Fruit fly (Drosophila melanogaster) ovary, adult (tissue): ENCODE results near the gene CG15695.

Experiments used
- CG17801 ChIP-seq: fragments of 200-800 bp; optimal IDR thresholded peaks from 2 replicates; lab custom pipeline; 2019; ENCODE audit warnings: missing biosample characterization, mild to moderate bottlenecking, missing genetic modification characterization, moderate library complexity; ENCODE audit not compliant: partially characterized antibody

Gene CG15695

DNA sequence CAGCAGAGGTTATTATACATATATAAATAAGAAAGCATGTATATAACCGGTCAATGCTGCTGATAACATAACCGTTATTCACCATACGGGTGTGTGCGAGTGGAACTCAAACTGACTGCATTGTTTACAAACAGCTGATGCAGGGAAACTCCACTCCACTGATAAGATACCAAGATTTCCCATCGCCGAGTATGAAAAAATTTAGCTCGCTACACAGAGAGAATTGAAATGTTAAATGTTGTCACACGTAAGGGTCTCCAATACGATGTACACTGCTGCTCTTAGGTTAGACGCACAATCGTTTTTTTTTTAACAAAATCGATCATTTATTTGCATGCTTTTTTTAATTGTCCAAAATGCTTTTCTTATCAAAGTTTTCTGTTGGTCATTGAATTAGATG, 8.3 kb upstream of the CG15695 start:
- TF ChIP-seq CG17801: no peak

DNA sequence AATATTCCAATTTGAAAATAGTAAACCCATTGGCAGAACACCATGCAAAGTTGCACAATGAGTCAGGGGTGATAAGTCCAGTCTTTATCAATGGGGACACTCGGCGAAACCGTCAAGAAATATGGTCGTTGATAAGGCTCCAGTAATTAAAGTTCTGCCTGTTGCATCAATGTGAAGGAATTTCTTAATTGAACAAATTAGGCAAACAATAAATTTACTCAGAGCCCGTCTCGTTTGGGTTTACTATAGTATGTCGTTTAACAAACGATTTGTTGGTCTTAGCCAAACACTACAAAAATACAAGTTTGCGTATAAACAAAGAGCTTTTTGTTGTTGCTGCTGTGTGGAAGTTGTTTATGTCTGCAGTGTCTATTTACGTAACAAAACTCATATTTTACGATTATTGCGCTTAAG, 7.2 kb upstream of the CG15695 start:
- no peak for TF ChIP-seq CG17801

DNA sequence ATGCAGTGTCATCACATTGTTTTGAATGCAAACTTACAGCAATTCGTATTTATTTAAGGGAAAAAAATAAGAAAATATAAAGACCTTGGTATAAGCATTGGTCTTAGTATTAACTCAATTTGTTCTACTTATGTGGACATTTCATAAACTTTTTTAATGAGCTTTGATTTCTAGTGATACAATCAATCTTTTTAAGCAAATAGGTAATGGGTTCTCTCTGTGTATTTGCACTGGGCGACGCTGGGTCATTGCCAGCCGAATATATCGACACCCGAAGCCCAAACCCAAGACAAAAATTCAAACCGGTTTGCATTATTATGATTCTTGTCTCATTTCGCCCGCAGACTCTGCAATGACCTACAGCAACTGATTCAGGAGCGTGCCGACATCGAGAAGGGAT, 6.4 kb upstream of the CG15695 start:
- TF ChIP-seq CG17801: no peak

DNA sequence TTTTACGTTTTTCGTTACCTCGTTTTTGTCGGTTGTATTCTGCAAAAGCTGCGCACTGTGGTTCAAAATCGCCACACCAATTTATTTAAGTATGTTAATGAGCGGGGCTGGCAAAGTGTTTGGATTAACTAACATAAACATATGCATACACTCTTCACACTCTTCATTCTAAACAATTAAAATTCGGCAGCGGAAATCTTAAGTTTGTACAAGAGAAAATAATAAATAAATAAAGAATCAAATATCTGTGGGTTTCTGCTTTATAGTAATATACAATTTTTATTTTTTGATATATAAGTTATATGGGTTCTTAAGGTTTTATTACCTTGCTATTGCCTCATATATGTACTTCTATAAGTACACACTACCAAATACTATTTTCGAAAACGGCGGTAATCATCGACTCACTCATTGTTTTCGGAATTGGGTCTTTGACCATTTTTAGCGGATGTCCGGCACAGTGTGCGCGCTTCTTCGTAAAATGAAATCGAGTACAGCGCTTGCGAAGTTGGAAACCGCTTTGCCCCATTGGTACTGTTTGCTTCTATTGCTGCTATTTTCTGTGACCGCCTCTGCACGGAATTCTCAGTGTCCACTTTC, 5.6 kb upstream of the CG15695 start:
- TF ChIP-seq CG17801: peak; percentile 34

DNA sequence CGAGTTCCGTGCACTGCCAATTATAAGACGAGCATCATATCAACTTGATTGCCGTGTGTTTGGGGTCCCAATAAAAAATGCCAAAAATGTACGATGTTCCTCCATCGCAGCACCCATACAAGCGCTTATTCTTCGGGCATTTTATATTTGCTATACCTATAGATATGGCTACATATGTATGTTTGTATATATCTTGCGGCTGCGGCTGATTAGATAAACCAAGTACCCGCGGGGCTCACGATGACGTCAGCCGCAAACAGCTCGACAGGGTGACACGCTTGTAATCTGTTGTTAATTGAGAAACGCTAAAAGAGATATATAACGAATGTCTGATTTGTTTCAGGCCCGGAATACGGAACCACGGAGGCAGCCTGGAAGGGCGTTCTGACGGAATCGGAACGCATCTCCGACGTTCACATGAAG, 4.7 kb upstream of the CG15695 start:
- no peak for TF ChIP-seq CG17801

DNA sequence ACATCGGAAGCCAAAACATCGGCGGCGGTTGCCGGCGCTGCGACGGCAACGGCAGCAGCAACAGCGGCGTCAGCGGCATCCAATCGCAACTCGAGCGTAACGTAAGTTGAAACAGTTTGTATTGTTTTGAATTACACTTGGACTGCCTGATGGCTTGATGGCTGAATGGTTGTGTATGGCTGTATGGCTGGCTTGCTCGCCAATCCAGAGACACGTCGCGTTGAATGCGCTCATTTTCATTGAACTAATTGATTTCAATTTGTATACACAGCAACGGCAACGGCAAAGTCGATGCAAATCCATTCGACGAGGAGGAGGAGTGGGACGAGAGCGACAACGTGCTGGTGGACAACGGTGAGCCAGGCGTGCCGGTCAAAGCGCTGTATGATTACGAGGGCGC, 3.2 kb upstream of the CG15695 start:
- no peak for TF ChIP-seq CG17801

DNA sequence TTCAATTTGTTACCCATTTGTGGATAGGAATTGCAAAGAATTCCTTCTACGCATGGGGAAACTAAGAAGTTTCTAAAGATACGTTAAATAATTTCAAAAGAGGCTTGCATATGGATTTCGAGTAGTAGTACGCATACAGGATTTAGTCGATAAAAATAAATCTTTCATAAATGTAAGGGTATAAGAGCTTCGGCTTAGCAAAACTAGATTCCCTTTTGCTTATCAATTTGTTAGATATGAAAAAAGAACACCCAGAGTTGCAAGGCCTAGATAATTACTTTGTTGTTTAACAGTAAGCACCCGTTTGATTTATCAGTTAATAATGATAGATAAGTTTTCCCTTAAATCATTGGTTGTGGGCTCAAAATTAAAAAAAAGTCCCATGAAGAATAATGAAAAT, 3.6 kb downstream of the CG15695 start:
- TF ChIP-seq CG17801: no peak

DNA sequence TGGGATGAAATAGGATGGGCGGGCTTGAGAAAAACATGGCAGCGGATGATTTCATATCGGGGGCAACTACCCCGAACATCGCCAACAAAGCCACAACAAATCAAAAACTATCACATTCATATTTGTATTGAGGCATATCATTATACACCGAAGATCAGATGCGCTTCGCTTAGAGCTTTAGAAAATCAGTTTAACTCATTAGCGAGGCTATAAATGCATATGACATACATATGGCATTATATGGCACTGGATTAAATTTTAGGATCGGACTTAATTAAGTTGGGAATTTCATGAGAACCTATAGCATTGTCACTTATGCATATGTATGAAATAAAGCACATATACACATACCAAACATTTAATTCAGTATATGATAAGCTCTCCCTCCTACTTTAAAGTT, 4.4 kb downstream of the CG15695 start:
- TF ChIP-seq CG17801: no peak

DNA sequence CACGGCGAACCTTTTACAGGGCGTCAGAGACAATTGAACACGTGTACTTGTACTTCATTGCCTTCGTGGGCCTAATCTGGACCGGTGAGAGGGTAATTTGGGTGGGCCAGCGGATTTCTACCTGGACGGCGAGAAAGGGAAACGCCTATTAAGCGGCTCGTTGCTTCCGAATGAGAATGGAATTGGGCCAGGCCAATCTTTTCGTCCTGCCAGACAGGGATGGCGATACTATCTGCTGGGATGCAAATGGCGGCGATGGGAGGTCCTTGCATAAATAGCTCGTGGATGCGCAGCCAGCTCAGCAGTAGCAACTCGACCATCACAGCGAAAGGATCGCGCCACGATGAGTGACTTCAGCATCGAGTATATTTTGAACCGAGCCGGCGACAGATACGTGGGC, 4.8 kb downstream of the CG15695 start, which contains the start of gene CG15696:
CG15696 (plus strand) TSS at position 301 of the 400 bp plus-strand sequence.
- TF ChIP-seq CG17801: no peak

DNA sequence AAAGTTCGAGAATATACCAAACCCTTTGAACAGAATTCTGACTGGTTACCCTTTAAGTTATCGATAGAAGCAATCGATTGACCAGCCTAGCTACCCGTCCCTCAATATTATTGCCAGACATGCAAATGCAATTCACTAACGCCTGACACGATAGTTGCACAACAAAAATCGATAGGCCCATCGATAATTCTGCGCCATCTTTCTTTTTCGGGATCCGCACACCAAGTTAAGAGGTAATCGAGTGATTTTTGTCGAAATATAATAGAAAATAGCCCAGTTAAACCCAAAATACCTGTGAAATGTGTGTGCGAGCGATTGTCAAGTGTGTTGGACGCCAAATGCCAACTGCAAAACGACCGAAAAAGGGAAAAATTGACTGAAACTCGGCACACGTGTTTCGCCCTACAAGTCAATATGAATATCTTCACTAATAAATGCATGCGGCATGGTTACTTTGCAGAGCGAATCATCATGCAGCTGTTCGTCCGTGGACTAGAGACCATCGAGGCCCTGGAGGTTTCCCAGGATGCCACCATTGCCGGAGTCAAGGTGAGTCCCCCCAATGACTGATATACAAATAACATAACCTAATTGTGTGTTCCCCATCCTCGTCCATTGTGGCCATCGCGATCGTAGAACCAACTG, 8.6 kb downstream of the CG15695 start, which contains the start of gene RpS30:
RpS30 (plus strand) TSS at position 122 of the 645 bp plus-strand sequence.
- TF ChIP-seq CG17801: peak; percentile 72

DNA sequence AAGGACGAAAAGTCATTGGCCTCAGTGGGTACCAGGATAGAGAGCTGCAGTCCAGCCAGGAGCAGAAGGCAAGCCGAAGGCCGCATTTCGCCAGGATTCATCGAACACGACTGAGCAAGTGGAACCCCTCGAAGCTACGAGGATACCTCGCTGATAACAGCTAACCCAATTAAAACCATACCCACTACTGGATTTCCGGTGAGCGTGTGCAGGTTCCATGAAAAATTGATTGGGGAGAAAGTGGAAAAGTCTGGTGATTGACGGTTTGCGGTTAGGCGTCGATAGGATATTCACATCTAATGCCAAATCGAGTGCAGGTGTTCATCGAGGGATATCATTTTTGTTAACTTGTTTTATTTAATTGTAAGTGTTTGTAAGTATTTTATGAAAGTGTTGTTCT, 17.9 kb downstream of the CG15695 start, which contains the start of gene Ir93a:
Ir93a (minus strand) TSS at position 101 of the 400 bp plus-strand sequence.
- no peak for TF ChIP-seq CG17801

DNA sequence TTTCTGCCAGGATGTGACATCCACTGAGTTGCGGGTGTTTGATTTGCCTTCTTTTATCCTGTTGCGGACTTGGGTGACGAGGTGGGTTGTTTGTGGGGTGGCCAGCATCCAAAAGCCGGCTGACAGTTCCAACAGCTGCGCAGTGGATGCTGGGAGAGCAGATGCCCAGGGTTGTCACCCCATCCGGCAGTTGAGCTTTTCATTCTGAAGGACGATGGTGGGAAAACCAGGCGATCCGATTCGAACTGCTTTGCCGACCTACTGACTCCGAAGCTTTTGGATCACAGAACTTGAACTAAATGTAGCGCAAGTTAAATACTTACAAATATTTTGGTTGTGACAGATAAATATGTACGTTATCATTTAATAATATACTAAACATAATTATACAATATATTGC, 24.3 kb downstream of the CG15695 start, which contains the start of gene KaiR1D:
KaiR1D (minus strand) TSS at position 28 of the 400 bp plus-strand sequence.
- no peak for TF ChIP-seq CG17801

DNA sequence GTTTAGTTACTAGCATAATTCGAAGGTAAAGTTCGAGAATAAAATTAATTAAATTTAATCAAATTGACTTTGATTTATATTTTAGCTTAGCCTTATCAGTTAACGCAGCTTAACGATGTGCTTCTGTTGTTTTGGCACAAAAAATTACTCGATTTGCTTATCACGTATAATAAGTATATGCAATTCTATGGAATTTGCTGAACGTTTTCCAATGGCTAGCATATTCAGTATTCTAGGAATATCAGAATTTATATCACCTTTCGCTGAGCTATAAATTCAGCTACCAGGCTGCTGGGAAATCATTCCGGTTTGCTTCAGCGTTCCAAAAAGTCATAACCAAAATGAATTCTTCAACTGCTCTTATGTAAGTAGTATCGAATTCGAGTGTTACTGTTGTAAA, 28.8 kb downstream of the CG15695 start, which contains the start of gene TotA:
TotA (plus strand) TSS at position 301 of the 400 bp plus-strand sequence.
- no peak for TF ChIP-seq CG17801

DNA sequence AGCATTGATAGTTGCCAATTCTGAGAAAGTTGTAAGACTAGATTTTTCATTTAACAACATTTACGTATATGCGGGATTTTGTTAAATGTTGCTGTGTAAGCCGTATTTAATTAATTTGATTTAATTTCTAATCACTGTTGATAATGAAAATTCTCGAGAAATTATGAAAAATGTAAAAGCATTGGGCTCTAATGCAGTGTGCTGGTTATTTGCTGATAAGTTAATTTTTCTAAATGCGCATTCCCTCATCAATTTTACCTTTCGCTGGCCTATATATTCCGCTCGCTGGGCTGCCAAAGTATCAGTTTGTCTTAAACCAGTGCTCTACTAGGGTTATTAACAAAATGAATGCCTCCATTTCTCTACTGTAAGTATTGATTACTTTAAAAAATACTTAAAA, 30.7 kb downstream of the CG15695 start, which contains the start of gene TotC:
TotC (plus strand) TSS at position 301 of the 400 bp plus-strand sequence.
- TF ChIP-seq CG17801: no peak

DNA sequence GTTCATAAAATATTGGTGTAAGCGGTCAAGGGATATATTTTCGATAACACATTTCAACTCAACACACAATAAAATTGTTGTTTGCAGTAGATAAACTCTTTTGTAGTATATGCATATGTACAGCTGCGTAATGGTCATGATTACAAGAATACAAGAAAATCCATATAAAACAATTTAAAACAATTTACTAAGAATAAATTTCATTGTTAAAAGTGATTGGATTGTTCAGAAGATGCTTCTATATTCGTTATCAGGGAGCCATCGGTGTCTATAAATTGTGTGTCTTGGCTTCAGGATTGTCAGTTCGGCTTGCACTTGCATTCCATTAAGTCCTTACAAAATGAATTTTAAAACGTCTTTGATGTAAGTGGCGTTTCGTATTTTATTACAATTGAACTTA, 31.7 kb downstream of the CG15695 start, which contains the start of gene TotB:
TotB (plus strand) TSS at position 301 of the 400 bp plus-strand sequence.
- TF ChIP-seq CG17801: no peak

DNA sequence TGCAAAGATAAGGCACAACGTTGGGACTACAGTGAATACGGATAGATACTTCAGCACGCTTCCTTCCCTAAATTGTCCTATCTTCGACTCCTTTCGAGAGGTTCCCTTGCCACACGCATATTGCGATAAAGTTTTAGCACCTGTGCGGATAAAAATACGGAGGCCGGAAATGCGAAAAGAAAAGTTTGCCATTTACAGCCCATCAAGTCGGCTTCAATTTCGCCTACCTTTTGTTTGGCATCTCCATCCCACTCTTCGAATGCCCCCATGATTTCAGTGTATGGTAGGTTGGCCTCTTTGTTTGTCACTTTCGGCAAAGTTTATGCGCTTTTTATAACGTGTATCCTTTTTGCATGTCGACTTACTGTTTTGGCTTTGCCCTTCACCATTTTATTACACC, 34.7 kb downstream of the CG15695 start:
- TF ChIP-seq CG17801: no peak

DNA sequence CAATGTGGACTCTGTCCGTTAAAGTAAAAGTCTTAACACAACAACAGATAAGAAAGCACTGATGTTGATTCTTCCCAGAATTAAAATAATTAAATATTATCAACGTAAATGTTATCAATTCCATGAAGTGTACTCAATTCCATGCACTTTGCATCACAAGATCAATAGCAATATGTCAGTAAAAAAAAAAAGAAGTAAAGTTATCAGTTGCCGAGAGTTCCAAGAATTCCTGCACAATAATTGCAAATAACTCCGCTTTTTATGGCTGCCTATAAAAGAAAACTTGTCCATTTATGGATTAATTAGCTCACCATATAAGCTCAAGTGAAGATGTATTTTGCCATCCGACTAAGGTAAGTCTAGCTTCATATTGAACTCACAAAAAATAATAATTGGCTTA, 35.5 kb downstream of the CG15695 start, which contains the start of gene TotZ:
TotZ (plus strand) TSS at position 301 of the 400 bp plus-strand sequence.
- no peak for TF ChIP-seq CG17801

DNA sequence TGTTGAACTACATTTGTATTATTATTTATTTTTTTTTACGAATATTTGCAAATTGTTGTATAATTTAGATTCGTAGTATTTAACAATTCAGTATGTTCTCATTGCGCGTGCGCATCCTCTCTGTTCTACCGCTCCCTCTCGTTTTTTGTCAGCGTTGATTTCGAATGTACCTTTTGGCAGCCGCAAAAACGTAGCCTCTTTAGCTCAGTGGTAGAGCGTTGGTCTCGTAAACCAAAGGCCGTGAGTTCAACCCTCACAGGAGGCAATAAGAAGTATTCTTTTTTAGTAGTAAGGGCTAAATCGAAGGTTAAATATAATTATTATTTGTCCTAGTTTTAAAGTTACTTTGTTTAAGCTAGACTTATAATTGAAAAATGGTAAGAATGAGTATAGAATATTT, 48.6 kb downstream of the CG15695 start:
- no peak for TF ChIP-seq CG17801
